Comparison of ENCODE assay signal across 5 fruit fly cellular contexts in the genomic region with DNA sequence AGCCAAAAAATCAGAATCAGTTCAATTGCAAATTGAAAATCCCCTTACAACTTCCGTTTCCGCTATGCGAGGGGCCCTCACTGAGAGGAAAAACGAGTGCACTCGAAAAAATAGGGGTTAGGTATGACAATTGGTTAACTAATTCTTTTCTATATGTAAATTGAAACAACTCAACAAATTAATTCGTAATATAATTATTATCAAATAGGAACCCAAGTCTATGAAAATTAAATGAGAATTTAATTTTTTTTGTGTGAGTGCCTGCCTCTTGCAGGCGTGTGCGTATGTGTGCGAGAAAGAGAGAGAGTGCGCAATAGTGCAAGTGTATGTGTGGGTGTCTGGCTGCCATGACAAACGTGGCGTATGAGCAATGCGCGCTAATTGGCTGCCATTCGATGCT.
A peak's percentile ranks its signal among the peaks of the same experiment; 100 is the strongest.
TF ChIP-seq lines count a peak whose summit lies in the region.

No protein-coding gene starts in this region.

- TF ChIP-seq CTCF in whole organism, embryonic (GFP tag; optimal IDR thresholded peaks at IDR 0.05; lab: Kevin White, UChicago) = no peak

TF ChIP-seq in whole organism, adult, 20 proteins besides CTCF, POLR2A, EP300 and RAD21:
- peak; percentile 19 for TF ChIP-seq kay (GFP tag; lab: Kevin White, UChicago; ENCODE audit: borderline replicate concordance)
- no peak for TF ChIP-seq CG1620 (GFP tag; optimal IDR thresholded peaks at IDR 0.05; lab: Kevin White, UChicago)

TF ChIP-seq in whole organism, embryonic, 481 proteins besides CTCF, POLR2A, EP300 and RAD21 (continues in another document):
- TF ChIP-seq zen (tag; optimal IDR thresholded peaks at IDR 0.05; lab: Kevin White, UChicago) (peak; percentile 21), HLH54F (GFP tag; optimal IDR thresholded peaks at IDR 0.05; lab: Kevin White, UChicago) (no peak), CG2120 (GFP tag; optimal IDR thresholded peaks at IDR 0.05; lab: Kevin White, UChicago) (peak; percentile 17), hb (GFP tag; IDR thresholded peaks at IDR 0.05; lab: Robert Waterston, UW; ENCODE audit: partially characterized antibody) (0 out of 3 replicates have a peak, but pooled peaks have one; percentile 20), mld (GFP tag; IDR thresholded peaks at IDR 0.05; lab: Robert Waterston, UW; ENCODE audit: partially characterized antibody) (no peak), lab (GFP tag; optimal IDR thresholded peaks at IDR 0.05; lab: Kevin White, UChicago) (peak; percentile 23), Hr51 (GFP tag; optimal IDR thresholded peaks at IDR 0.05; lab: Kevin White, UChicago) (peak in 1 of 2 experiments; percentile 21), H2.0 (GFP tag; IDR thresholded peaks at IDR 0.05; lab: Robert Waterston, UW) (peak; percentile 37; the same call in 1 of the 2 replicates), CG2712 (tag; optimal IDR thresholded peaks at IDR 0.05; lab: Kevin White, UChicago) (peak; percentile 25), CG11456 (GFP tag; IDR thresholded peaks at IDR 0.05; lab: Robert Waterston, UW) (0 out of 3 replicates have a peak, but pooled peaks have one; percentile 57), CG14441 (GFP tag; IDR thresholded peaks at IDR 0.05; lab: Robert Waterston, UW) (0 out of 2 replicates have a peak, but pooled peaks have one; percentile 26), CG32772 (GFP tag; IDR thresholded peaks at IDR 0.05; lab: Robert Waterston, UW) (0 out of 2 replicates have a peak, but pooled peaks have one; percentile 35), z (GFP tag; IDR thresholded peaks at IDR 0.05; lab: Robert Waterston, UW) (no peak), Optix (GFP tag; IDR thresholded peaks at IDR 0.05; lab: Robert Waterston, UW) (no peak), eyg (GFP tag; optimal IDR thresholded peaks at IDR 0.05; lab: Kevin White, UChicago) (no peak), bsh (GFP tag; optimal IDR thresholded peaks at IDR 0.05; lab: Kevin White, UChicago) (peak in 1 of 2 experiments; percentile 23), sens (GFP tag; lab: Kevin White, UChicago) (peak; percentile 66), CG11504 (tag; optimal IDR thresholded peaks at IDR 0.05; lab: Kevin White, UChicago) (peak; percentile 52), CG10979 (tag; optimal IDR thresholded peaks at IDR 0.05; lab: Kevin White, UChicago) (peak; percentile 25)

TF ChIP-seq in whole organism, prepupa, 60 proteins besides CTCF, POLR2A, EP300 and RAD21:
- TF ChIP-seq lz (GFP tag; optimal IDR thresholded peaks at IDR 0.05; lab: Kevin White, UChicago) (peak; percentile 1), fd59A (GFP tag; optimal IDR thresholded peaks at IDR 0.05; lab: Kevin White, UChicago) (peak; percentile 12), svp (GFP tag; lab: Kevin White, UChicago) (peak; percentile 48), CG6808 (GFP tag; optimal IDR thresholded peaks at IDR 0.05; lab: Kevin White, UChicago) (no peak), esn (GFP tag; optimal IDR thresholded peaks at IDR 0.05; lab: Kevin White, UChicago) (peak; percentile 24), CG7368 (GFP tag; optimal IDR thresholded peaks at IDR 0.05; lab: Kevin White, UChicago) (no peak), CG6163 (GFP tag; IDR thresholded peaks at IDR 0.05; lab: Robert Waterston, UW) (peak; percentile 55; the same call in 2 of the 3 replicates), achi (GFP tag; optimal IDR thresholded peaks at IDR 0.05; lab: Kevin White, UChicago) (peak; percentile 18), CG8632 (GFP tag; optimal IDR thresholded peaks at IDR 0.05; lab: Kevin White, UChicago) (peak; percentile 3), OdsH (GFP tag; optimal IDR thresholded peaks at IDR 0.05; lab: Kevin White, UChicago) (peak; percentile 10), acj6 (GFP tag; optimal IDR thresholded peaks at IDR 0.05; lab: Kevin White, UChicago) (peak; percentile 25), pdm3 (GFP tag; optimal IDR thresholded peaks at IDR 0.05; lab: Kevin White, UChicago) (peak; percentile 9), CG32006 (GFP tag; optimal IDR thresholded peaks at IDR 0.05; lab: Kevin White, UChicago) (peak; percentile 34), Sox14 (GFP tag; optimal IDR thresholded peaks at IDR 0.05; lab: Kevin White, UChicago) (peak; percentile 10), CG8119 (GFP tag; IDR thresholded peaks at IDR 0.05; lab: Robert Waterston, UW) (0 out of 3 replicates have a peak, but pooled peaks have one; percentile 36), Smox (GFP tag; optimal IDR thresholded peaks at IDR 0.05; lab: Kevin White, UChicago) (peak; percentile 14), Ets96B (tag; optimal IDR thresholded peaks at IDR 0.05; lab: Kevin White, UChicago) (no peak), Sox102F (GFP tag; optimal IDR thresholded peaks at IDR 0.05; lab: Kevin White, UChicago) (peak; percentile 30), CG11294 (GFP tag; IDR thresholded peaks at IDR 0.05; lab: Robert Waterston, UW) (no peak), Eip75B (GFP tag; optimal IDR thresholded peaks at IDR 0.05; lab: Kevin White, UChicago) (peak; percentile 41), fd85E (GFP tag; optimal IDR thresholded peaks at IDR 0.05; lab: Kevin White, UChicago) (no peak)

TF ChIP-seq in whole organism, pupa, 21 proteins besides CTCF, POLR2A, EP300 and RAD21:
- TF ChIP-seq CG8159 (tag; optimal IDR thresholded peaks at IDR 0.05; lab: Kevin White, UChicago) (peak; percentile 2), Ets98B (GFP tag; IDR thresholded peaks at IDR 0.05; lab: Robert Waterston, UW) (no peak), CG15710 (tag; optimal IDR thresholded peaks at IDR 0.05; lab: Kevin White, UChicago) (peak; percentile 30), Pif1A (GFP tag; optimal IDR thresholded peaks at IDR 0.05; lab: Kevin White, UChicago) (peak; percentile 12), fd96Ca (GFP tag; IDR thresholded peaks at IDR 0.05; lab: Robert Waterston, UW) (no peak), CG12605 (GFP tag; IDR thresholded peaks at IDR 0.05; lab: Robert Waterston, UW) (0 out of 2 replicates have a peak, but pooled peaks have one; percentile 40), CG10348 (GFP tag; IDR thresholded peaks at IDR 0.05; lab: Robert Waterston, UW) (no peak), CG32121 (GFP tag; IDR thresholded peaks at IDR 0.05; lab: Robert Waterston, UW) (no peak), CG9948 (tag; optimal IDR thresholded peaks at IDR 0.05; lab: Kevin White, UChicago) (peak; percentile 6)

TF ChIP-seq in whole organism, wandering third instar larva, 38 proteins besides CTCF, POLR2A, EP300 and RAD21:
- TF ChIP-seq sage (GFP tag; optimal IDR thresholded peaks at IDR 0.05; lab: Kevin White, UChicago) = no peak
- TF ChIP-seq GATAd (GFP tag; optimal IDR thresholded peaks at IDR 0.05; lab: Kevin White, UChicago) = no peak
- TF ChIP-seq psq (GFP tag; optimal IDR thresholded peaks at IDR 0.05; lab: Kevin White, UChicago) = no peak
- TF ChIP-seq dl (GFP tag; optimal IDR thresholded peaks at IDR 0.05; lab: Kevin White, UChicago; ENCODE audit: insufficient read depth in 1 of 2, partially characterized antibody in 2 of 2) = no peak
- TF ChIP-seq fru (GFP tag; optimal IDR thresholded peaks at IDR 0.05; lab: Kevin White, UChicago) = peak; percentile 5
- no peak for TF ChIP-seq CG32264 (GFP tag; optimal IDR thresholded peaks at IDR 0.05; lab: Kevin White, UChicago)
- TF ChIP-seq foxo (GFP tag; optimal IDR thresholded peaks at IDR 0.05; lab: Kevin White, UChicago) = peak in 1 of 2 experiments; percentile 29
- TF ChIP-seq Hr78 (GFP tag; optimal IDR thresholded peaks at IDR 0.05; lab: Kevin White, UChicago) = no peak
- peak; percentile 20 for TF ChIP-seq ey (GFP tag; optimal IDR thresholded peaks at IDR 0.05; lab: Kevin White, UChicago)
- no peak for TF ChIP-seq Dif (GFP tag; optimal IDR thresholded peaks at IDR 0.05; lab: Kevin White, UChicago; ENCODE audit: partially characterized antibody)
- TF ChIP-seq brk (GFP tag; optimal IDR thresholded peaks at IDR 0.05; lab: Kevin White, UChicago) = no peak
